Fruit fly (Drosophila melanogaster) whole organism, adult: ENCODE measurements around the gene Usp39.

Experiments
- Clk ChIP-seq: fragments of 200-800 bp; sonication (Bioruptor generic); optimal IDR thresholded peaks from 2 replicates; lab custom pipeline; 2017; ENCODE audit warnings: missing biosample characterization, missing genetic modification characterization
- kay ChIP-seq: fragments of 200-800 bp; sonication (Bioruptor generic); peaks from one replicate; lab custom pipeline; 2016; ENCODE audit warnings: missing biosample characterization, missing genetic modification characterization, borderline replicate concordance
- ovo ChIP-seq: fragments of 200-800 bp; sonication (Bioruptor generic); optimal IDR thresholded peaks from 2 replicates; lab custom pipeline; 2016; ENCODE audit warnings: missing biosample characterization, missing genetic modification characterization

DNA sequence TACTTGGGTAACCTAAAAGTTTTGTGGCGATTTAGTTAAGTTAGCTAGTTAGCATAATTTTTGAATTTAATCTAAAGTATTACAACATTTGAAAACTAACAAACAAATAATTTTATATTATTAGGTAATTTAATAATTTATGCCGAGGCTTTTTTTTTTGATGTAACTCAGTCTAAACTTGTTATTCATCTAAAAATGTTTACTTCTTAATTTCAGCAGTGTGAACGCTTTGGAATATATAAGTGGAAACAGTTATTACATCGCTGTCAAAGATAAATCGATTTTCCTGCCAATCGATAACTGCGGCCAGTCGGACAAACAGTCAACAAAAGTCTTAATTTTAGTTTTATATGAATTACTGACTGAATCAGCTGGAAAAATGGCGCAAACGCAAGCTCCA, at the start of gene Usp39:
- TF ChIP-seq Clk (no peak), kay (GFP tag; lab: Kevin White, UChicago) (no peak), ovo (GFP tag; lab: Kevin White, UChicago) (no peak)
